Fruit fly (Drosophila melanogaster) whole organism, pupa: ENCODE results near the gene CG12948.

ENCODE experiments used
- CG10348 ChIP-seq: fragments of 200-800 bp; sonication (Bioruptor generic); IDR thresholded peaks from 2 replicates; pipeline ENCODE4 v1.3.6; 2022; ENCODE audit warnings: missing biosample characterization, missing genetic modification characterization
- CG12605 ChIP-seq: fragments of 200-800 bp; sonication (Bioruptor generic); IDR thresholded peaks from 2 replicates; pipeline ENCODE4 v1.3.6; 2022; ENCODE audit warnings: missing biosample characterization, missing genetic modification characterization
- CG13204 ChIP-seq: fragments of 200-800 bp; sonication (Bioruptor generic); optimal IDR thresholded peaks from 2 replicates; lab custom pipeline; 2018; ENCODE audit warnings: missing biosample characterization, mild to moderate bottlenecking, missing genetic modification characterization, moderate library complexity
- CG14655 ChIP-seq: fragments of 200-800 bp; sonication (Bioruptor generic); optimal IDR thresholded peaks from 3 replicates; lab custom pipeline; 2017; ENCODE audit warnings: mild to moderate bottlenecking, missing biosample characterization, missing genetic modification reagents, missing genetic modification characterization
- CG15710 ChIP-seq: fragments of 200-800 bp; sonication (Bioruptor generic); optimal IDR thresholded peaks from 2 replicates; lab custom pipeline; 2018; ENCODE audit warnings: missing biosample characterization, mild to moderate bottlenecking, missing genetic modification characterization, moderate library complexity
- CG17806 ChIP-seq: fragments of 200-800 bp; sonication (Bioruptor generic); optimal IDR thresholded peaks from 2 replicates; lab custom pipeline; 2018; ENCODE audit warnings: missing biosample characterization, mild to moderate bottlenecking, missing genetic modification characterization, moderate library complexity
- CG32121 ChIP-seq: fragments of 200-800 bp; sonication (Bioruptor generic); IDR thresholded peaks from 2 replicates; pipeline ENCODE4 v1.3.6; 2022; ENCODE audit warnings: missing biosample characterization, missing genetic modification characterization
- CG34367 ChIP-seq: fragments of 200-800 bp; sonication (Bioruptor generic); optimal IDR thresholded peaks from 2 replicates; lab custom pipeline; 2018; ENCODE audit warnings: missing biosample characterization, mild to moderate bottlenecking, missing genetic modification characterization
- CG4496 ChIP-seq: fragments of 200-800 bp; sonication (Bioruptor generic); IDR thresholded peaks from 3 replicates; pipeline ENCODE4 v1.3.6; 2022; ENCODE audit warnings: missing biosample characterization, missing genetic modification characterization
- CG8159 ChIP-seq: fragments of 200-800 bp; sonication (Bioruptor generic); optimal IDR thresholded peaks from 3 replicates; lab custom pipeline; 2018; ENCODE audit warnings: missing biosample characterization, mild to moderate bottlenecking, missing genetic modification characterization, moderate library complexity
- CG8301 ChIP-seq: fragments of 200-800 bp; sonication (Bioruptor generic); optimal IDR thresholded peaks from 2 replicates; lab custom pipeline; 2018; ENCODE audit warnings: missing biosample characterization, mild to moderate bottlenecking, missing genetic modification characterization
- CG9948 ChIP-seq: fragments of 200-800 bp; sonication (Bioruptor generic); optimal IDR thresholded peaks from 2 replicates; lab custom pipeline; 2018; ENCODE audit warnings: missing biosample characterization, mild to moderate bottlenecking, missing genetic modification characterization, moderate library complexity
- D1 ChIP-seq: fragments of 200-800 bp; sonication (Bioruptor generic); optimal IDR thresholded peaks from 2 replicates; lab custom pipeline; 2018; ENCODE audit warnings: missing biosample characterization, mild to moderate bottlenecking, missing genetic modification characterization, moderate library complexity
- EcR ChIP-seq: fragments of 200-800 bp; sonication (Bioruptor generic); optimal IDR thresholded peaks from 3 replicates; lab custom pipeline; 2019; ENCODE audit warnings: missing biosample characterization, missing genetic modification characterization, mild to moderate bottlenecking, moderate library complexity, missing genetic modification reagents
- Ets98B ChIP-seq: fragments of 200-800 bp; sonication (Bioruptor generic); IDR thresholded peaks from 2 replicates; pipeline ENCODE4 v1.3.6; 2022; ENCODE audit warnings: missing biosample characterization, missing genetic modification characterization
- Pif1A ChIP-seq: fragments of 200-800 bp; sonication (Bioruptor generic); optimal IDR thresholded peaks from 3 replicates; lab custom pipeline; 2016; ENCODE audit warnings: missing biosample characterization, missing genetic modification characterization
- Pif1B ChIP-seq: fragments of 200-800 bp; sonication (Bioruptor generic); optimal IDR thresholded peaks from 3 replicates; lab custom pipeline; 2016; ENCODE audit warnings: missing biosample characterization, missing genetic modification characterization
- Snoo ChIP-seq: fragments of 200-800 bp; sonication (Bioruptor generic); optimal IDR thresholded peaks from 3 replicates; lab custom pipeline; 2017; ENCODE audit warnings: missing biosample characterization, mild to moderate bottlenecking, missing genetic modification characterization, inconsistent platforms
- fd96Ca ChIP-seq: fragments of 200-800 bp; sonication (Bioruptor generic); IDR thresholded peaks from 3 replicates; pipeline ENCODE4 v1.3.6; 2022; ENCODE audit warnings: missing biosample characterization, missing genetic modification characterization
- gl ChIP-seq: fragments of 200-800 bp; sonication (Bioruptor generic); optimal IDR thresholded peaks from 2 replicates; lab custom pipeline; 2018; ENCODE audit warnings: missing biosample characterization, mild to moderate bottlenecking, missing genetic modification characterization
- rn ChIP-seq: fragments of 200-800 bp; sonication (Bioruptor generic); IDR thresholded peaks from 2 replicates; pipeline ENCODE4 v1.3.6; 2022; ENCODE audit warnings: missing biosample characterization, missing genetic modification characterization

CG12948 gene

DNA sequence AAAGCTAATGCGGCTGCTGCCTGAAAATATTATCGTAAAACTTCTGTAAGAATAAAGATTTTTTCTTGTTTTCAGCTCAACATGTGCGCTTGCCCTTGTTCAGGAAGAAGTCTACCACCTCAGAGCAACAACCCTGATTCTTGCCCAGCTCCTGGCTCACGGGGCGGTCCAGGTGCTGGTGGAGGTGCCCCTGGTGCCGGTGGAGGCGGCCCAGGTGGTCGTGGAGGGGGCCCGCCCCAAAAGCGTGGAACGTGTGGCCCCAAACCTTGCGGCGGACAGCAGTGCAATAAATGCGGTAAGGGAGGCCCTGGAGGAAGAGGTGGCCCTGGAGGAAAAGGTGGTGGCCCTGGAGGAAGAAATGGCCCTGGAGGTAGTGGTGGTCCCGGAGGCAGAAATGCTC is 3.5 kb downstream of the CG12948 start:
- TF ChIP-seq D1 (tag; lab: Kevin White, UChicago), result no peak

DNA sequence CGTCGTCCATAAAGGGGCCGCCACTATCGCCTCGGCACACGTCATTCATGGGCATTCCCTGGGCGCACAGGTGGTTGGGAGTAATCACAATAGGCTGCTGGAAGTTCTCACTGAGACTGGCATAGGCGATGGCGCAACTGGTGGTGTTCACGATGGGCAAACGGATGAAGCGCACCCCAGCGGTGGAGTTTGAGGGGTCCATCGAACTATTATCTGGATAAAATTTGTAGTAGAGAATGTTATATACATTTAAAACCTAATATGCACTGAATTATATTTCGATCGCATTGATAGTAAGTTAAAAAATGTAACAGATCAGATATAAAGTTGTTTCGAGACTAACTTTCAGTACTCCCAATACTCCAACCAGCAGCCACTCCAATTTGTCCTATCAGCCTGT is 4.3 kb downstream of the CG12948 start, which contains the start of gene CG31415:
Gene CG31415, plus strand, starts transcription at position 301 of the 400 bp plus-strand sequence.
- TF ChIP-seq CG14655 (GFP tag; lab: Kevin White, UChicago), result no peak
- TF ChIP-seq CG17806, result no peak
- no peak for TF ChIP-seq Ets98B (GFP tag; lab: Robert Waterston, UW)
- no peak for TF ChIP-seq CG32121 (GFP tag; lab: Robert Waterston, UW)
- no peak for TF ChIP-seq CG9948 (tag; lab: Kevin White, UChicago)
- no peak for TF ChIP-seq CG13204 (GFP tag; lab: Kevin White, UChicago)
- TF ChIP-seq CG34367 (tag; lab: Kevin White, UChicago), result no peak
- TF ChIP-seq CG10348 (GFP tag; lab: Robert Waterston, UW), result no peak
- TF ChIP-seq CG4496, result no peak
- TF ChIP-seq CG8301 (tag; lab: Kevin White, UChicago), result no peak
- TF ChIP-seq EcR, result no peak
- TF ChIP-seq Snoo (tag; lab: Kevin White, UChicago), result no peak
- no peak for TF ChIP-seq fd96Ca
- no peak for TF ChIP-seq gl (tag; lab: Kevin White, UChicago)
- TF ChIP-seq rn (GFP tag; lab: Robert Waterston, UW), result no peak
- no peak for TF ChIP-seq Pif1B (GFP tag; lab: Kevin White, UChicago)

DNA sequence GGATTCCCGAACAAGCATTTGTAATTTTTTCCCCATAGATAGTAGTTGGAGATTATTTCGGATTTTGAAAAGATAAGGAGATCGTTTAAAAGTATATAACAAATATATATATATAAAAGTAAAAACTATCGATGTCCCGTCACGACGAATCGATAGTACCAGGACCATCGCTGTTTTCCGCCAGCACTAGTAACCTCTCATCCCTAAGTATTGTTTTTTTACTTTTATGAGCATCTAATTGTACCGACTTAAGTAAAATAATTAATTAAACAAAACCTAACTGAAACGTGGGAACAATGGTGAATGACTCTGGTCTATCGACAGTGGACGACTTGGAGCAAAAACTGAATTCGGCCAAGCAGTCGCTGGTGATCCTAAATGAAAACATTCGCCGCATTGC is 6.8 kb downstream of the CG12948 start, which contains the start of gene Pnn:
Gene Pnn, plus strand, starts transcription at position 187 of the 400 bp plus-strand sequence.
- no peak for TF ChIP-seq gl (tag; lab: Kevin White, UChicago)
- TF ChIP-seq Snoo (tag; lab: Kevin White, UChicago), result no peak
- no peak for TF ChIP-seq CG10348 (GFP tag; lab: Robert Waterston, UW)
- TF ChIP-seq Ets98B (GFP tag; lab: Robert Waterston, UW), result no peak
- TF ChIP-seq Pif1A (GFP tag; lab: Kevin White, UChicago), result no peak
- TF ChIP-seq CG32121 (GFP tag; lab: Robert Waterston, UW), result no peak
- no peak for TF ChIP-seq D1 (tag; lab: Kevin White, UChicago)
- TF ChIP-seq CG15710, result no peak
- no peak for TF ChIP-seq CG4496
- TF ChIP-seq CG12605 (GFP tag; lab: Robert Waterston, UW), result no peak
- no peak for TF ChIP-seq Pif1B (GFP tag; lab: Kevin White, UChicago)
- TF ChIP-seq CG8301 (tag; lab: Kevin White, UChicago), result no peak
- TF ChIP-seq CG8159 (tag; lab: Kevin White, UChicago), result no peak
- no peak for TF ChIP-seq CG34367 (tag; lab: Kevin White, UChicago)
- no peak for TF ChIP-seq fd96Ca
- no peak for TF ChIP-seq EcR
- TF ChIP-seq CG9948 (tag; lab: Kevin White, UChicago), result no peak
- no peak for TF ChIP-seq CG14655 (GFP tag; lab: Kevin White, UChicago)
- TF ChIP-seq, all 21 proteins: peak for 0

DNA sequence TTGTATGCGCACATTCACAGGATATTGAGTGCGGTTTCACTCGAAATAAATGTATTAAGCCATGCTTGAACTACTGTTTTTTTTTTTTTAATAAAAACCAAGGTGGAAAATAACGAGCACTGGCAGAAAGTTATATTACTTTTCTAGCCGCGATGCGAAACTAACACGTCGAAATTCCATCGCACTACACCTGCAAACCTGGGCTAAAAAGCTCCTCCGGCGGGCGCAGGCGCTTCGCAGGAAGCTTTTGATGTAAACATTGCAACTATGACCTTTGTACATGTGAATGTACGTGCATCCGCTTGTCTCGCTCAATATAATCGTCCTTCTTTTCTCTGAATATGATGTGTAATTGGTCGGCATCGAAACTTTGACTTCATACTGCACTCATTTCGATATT is 7.8 kb downstream of the CG12948 start, which contains the start of gene side-VII:
Gene side-VII, minus strand, starts transcription at position 187 of the 400 bp plus-strand sequence.
- no peak for TF ChIP-seq Pif1B (GFP tag; lab: Kevin White, UChicago)
- TF ChIP-seq CG13204 (GFP tag; lab: Kevin White, UChicago), result no peak
- no peak for TF ChIP-seq EcR
- TF ChIP-seq gl (tag; lab: Kevin White, UChicago), result no peak
- no peak for TF ChIP-seq CG4496
- TF ChIP-seq CG12605 (GFP tag; lab: Robert Waterston, UW), result no peak
- TF ChIP-seq, all 21 proteins: peak for 0

DNA sequence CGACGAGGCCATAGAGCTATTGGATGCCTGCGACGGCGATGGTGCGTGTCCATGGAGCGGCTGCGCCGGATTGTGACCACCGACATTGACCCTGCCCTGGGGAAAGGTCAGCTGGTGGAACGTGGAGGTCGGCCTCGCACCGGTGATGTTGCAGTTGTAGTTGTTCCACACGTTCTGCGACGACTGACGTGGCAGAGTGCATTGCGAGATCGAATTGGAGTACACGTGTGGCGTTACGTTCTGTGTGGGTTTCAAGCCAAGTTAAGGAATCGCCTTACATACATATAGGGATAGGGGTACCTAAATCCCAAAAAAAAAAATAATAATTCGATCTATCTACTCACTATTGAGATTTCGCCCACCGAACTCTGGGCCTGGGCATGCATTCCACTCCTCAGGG is 12.4 kb downstream of the CG12948 start:
- TF ChIP-seq rn (GFP tag; lab: Robert Waterston, UW) (no peak), Snoo (tag; lab: Kevin White, UChicago) (no peak), fd96Ca (no peak), CG34367 (tag; lab: Kevin White, UChicago) (no peak), CG10348 (GFP tag; lab: Robert Waterston, UW) (no peak), CG4496 (no peak), CG32121 (GFP tag; lab: Robert Waterston, UW) (no peak), D1 (tag; lab: Kevin White, UChicago) (no peak), Pif1B (GFP tag; lab: Kevin White, UChicago) (no peak), CG8301 (tag; lab: Kevin White, UChicago) (no peak), Pif1A (GFP tag; lab: Kevin White, UChicago) (no peak), CG8159 (tag; lab: Kevin White, UChicago) (no peak), Ets98B (GFP tag; lab: Robert Waterston, UW) (no peak), gl (tag; lab: Kevin White, UChicago) (no peak), CG13204 (GFP tag; lab: Kevin White, UChicago) (no peak), CG14655 (GFP tag; lab: Kevin White, UChicago) (no peak), EcR (no peak), CG15710 (no peak), CG17806 (no peak), CG9948 (tag; lab: Kevin White, UChicago) (no peak)

DNA sequence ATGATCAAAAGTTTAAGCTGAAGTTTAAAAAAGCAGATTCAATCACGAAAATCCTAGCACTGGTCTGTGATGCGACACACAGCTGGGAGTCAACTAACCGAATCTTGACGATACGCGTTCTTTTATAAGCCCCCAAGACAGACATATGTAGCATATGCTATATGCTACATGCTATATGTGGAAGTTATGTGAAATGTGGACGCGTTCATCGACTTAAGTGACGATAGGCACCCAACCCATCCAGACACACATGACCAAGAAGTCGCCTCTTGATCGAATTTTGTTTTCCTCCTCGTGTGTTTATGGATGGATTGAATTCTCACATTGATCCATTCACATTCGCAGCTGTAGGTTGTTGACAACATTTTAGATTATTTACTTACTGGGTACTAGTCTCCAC is 14.4 kb downstream of the CG12948 start, which contains the start of gene alphaTub85E:
Gene alphaTub85E, minus strand, starts transcription at position 101 of the 400 bp plus-strand sequence.
- no peak for TF ChIP-seq Pif1B (GFP tag; lab: Kevin White, UChicago)
- TF ChIP-seq CG9948 (tag; lab: Kevin White, UChicago), result no peak
- TF ChIP-seq Pif1A (GFP tag; lab: Kevin White, UChicago), result no peak
- no peak for TF ChIP-seq CG13204 (GFP tag; lab: Kevin White, UChicago)
- no peak for TF ChIP-seq CG32121 (GFP tag; lab: Robert Waterston, UW)
- no peak for TF ChIP-seq rn (GFP tag; lab: Robert Waterston, UW)
- TF ChIP-seq Ets98B (GFP tag; lab: Robert Waterston, UW), result no peak
- no peak for TF ChIP-seq CG10348 (GFP tag; lab: Robert Waterston, UW)
- no peak for TF ChIP-seq gl (tag; lab: Kevin White, UChicago)
- TF ChIP-seq CG14655 (GFP tag; lab: Kevin White, UChicago), result no peak
- no peak for TF ChIP-seq CG8159 (tag; lab: Kevin White, UChicago)
